Worm (Caenorhabditis elegans) whole organism, L4 larva: ENCODE measurements around the gene spp-21.

ENCODE experiments used
- D1046.2 ChIP-seq: fragments of 200-800 bp; sonication (Bioruptor generic); IDR thresholded peaks from 2 replicates; pipeline ENCODE4 v1.3.6; 2022; ENCODE audit warnings: missing genetic modification characterization, missing compliant biosample characterization
- F26F4.8 ChIP-seq: fragments of 200-800 bp; sonication (Bioruptor generic); conservative IDR thresholded peaks from 2 replicates; pipeline ENCODE4 v1.3.6; 2022; ENCODE audit warnings: missing genetic modification characterization, missing compliant biosample characterization
- F37D6.2 ChIP-seq: sonication (generic microtip); optimal IDR thresholded peaks from 2 replicates; lab custom pipeline; 2016; ENCODE audit warnings: mild to moderate bottlenecking, missing genetic modification characterization, missing compliant biosample characterization
- F49E8.2 ChIP-seq: sonication (generic microtip); optimal IDR thresholded peaks from 2 replicates; lab custom pipeline; 2016; ENCODE audit warnings: missing compliant biosample characterization, mild to moderate bottlenecking, missing genetic modification characterization, borderline replicate concordance
- R02D3.7 ChIP-seq: fragments of 150-350 bp; sonication (generic microtip); optimal IDR thresholded peaks from 3 replicates; lab custom pipeline; 2014; ENCODE audit warnings: missing biosample characterization, missing genetic modification characterization
- T26A8.4 ChIP-seq: fragments of 200-800 bp; sonication (Bioruptor generic); IDR thresholded peaks from 2 replicates; pipeline ENCODE4 v1.3.6; 2022; ENCODE audit warnings: missing genetic modification characterization, missing compliant biosample characterization
- arid-1 ChIP-seq: fragments of 200-800 bp; sonication (Bioruptor generic); conservative IDR thresholded peaks from 2 replicates; pipeline ENCODE4 v1.3.6; 2022; ENCODE audit warnings: missing genetic modification reagents, missing genetic modification characterization, missing compliant biosample characterization
- ceh-20 ChIP-seq: fragments of 200-800 bp; sonication (Bioruptor generic); IDR thresholded peaks from 2 replicates; pipeline ENCODE4 v1.3.6; 2022; ENCODE audit warnings: missing genetic modification reagents, missing genetic modification characterization, missing compliant biosample characterization
- ceh-28 ChIP-seq: fragments of 150-350 bp; optimal IDR thresholded peaks from 2 replicates; lab custom pipeline; 2014; ENCODE audit warnings: missing biosample characterization, missing genetic modification reagents, missing genetic modification characterization
- ceh-32 ChIP-seq: sonication (generic microtip); optimal IDR thresholded peaks from 2 replicates; lab custom pipeline; 2016; ENCODE audit warnings: mild to moderate bottlenecking, missing genetic modification characterization, missing compliant biosample characterization; ENCODE audit not compliant: poor library complexity
- ceh-62 ChIP-seq: sonication (generic microtip); optimal IDR thresholded peaks from 2 replicates; lab custom pipeline; 2017; ENCODE audit warnings: missing biosample characterization, missing genetic modification characterization
- daf-12 ChIP-seq: fragments of 150-350 bp; optimal IDR thresholded peaks from 2 replicates; lab custom pipeline; 2014; ENCODE audit warnings: missing biosample characterization, missing genetic modification reagents, missing genetic modification characterization
- daf-19 ChIP-seq: fragments of 200-800 bp; sonication (Bioruptor generic); conservative IDR thresholded peaks from 2 replicates; pipeline ENCODE4 v1.3.6; 2022; ENCODE audit warnings: missing genetic modification characterization, missing compliant biosample characterization
- daf-8 ChIP-seq: fragments of 200-800 bp; sonication (Bioruptor generic); IDR thresholded peaks from 2 replicates; pipeline ENCODE4 v1.3.6; 2022; ENCODE audit warnings: missing genetic modification characterization, missing compliant biosample characterization
- dve-1 ChIP-seq: sonication (generic microtip); optimal IDR thresholded peaks from 2 replicates; lab custom pipeline; 2017; ENCODE audit warnings: antibody characterized with exemption, mild to moderate bottlenecking, missing genetic modification characterization, missing compliant biosample characterization; ENCODE audit not compliant: insufficient read depth
- egl-43 ChIP-seq: fragments of 200-800 bp; sonication (Bioruptor generic); IDR thresholded peaks from 2 replicates; pipeline ENCODE4 v1.3.6; 2022; ENCODE audit warnings: missing genetic modification reagents, missing genetic modification characterization, missing compliant biosample characterization
- fkh-10 ChIP-seq: fragments of 150-350 bp; optimal IDR thresholded peaks from 2 replicates; lab custom pipeline; 2014; ENCODE audit warnings: missing biosample characterization, missing genetic modification reagents, missing genetic modification characterization
- fos-1 ChIP-seq: fragments of 150-350 bp; optimal IDR thresholded peaks from 2 replicates; lab custom pipeline; 2014; ENCODE audit warnings: missing biosample characterization, missing genetic modification characterization
- hif-1 ChIP-seq, 2 experiments: sonication (generic microtip); optimal IDR thresholded peaks; 2 replicates each; lab custom pipeline; 2016 to 2017; ENCODE audit warnings: missing compliant biosample characterization in 2 of 2, missing genetic modification characterization in 2 of 2, missing genetic modification reagents in 2 of 2, missing genotype in 2 of 2, mild to moderate bottlenecking in 1 of 2
- hlh-11 ChIP-seq: fragments of 200-800 bp; sonication (Bioruptor generic); optimal IDR thresholded peaks from 2 replicates; lab custom pipeline; 2018; ENCODE audit warnings: mild to moderate bottlenecking, missing genetic modification characterization, missing compliant biosample characterization
- hmg-1.1 ChIP-seq: fragments of 200-800 bp; sonication (Bioruptor generic); IDR thresholded peaks from 2 replicates; pipeline ENCODE4 v1.3.6; 2022; ENCODE audit warnings: missing genetic modification reagents, missing genetic modification characterization, missing compliant biosample characterization
- jun-1 ChIP-seq: fragments of 150-350 bp; optimal IDR thresholded peaks from 2 replicates; lab custom pipeline; 2014; ENCODE audit warnings: missing biosample characterization, missing genetic modification reagents, missing genetic modification characterization
- lin-1 ChIP-seq: fragments of 200-800 bp; sonication (Bioruptor generic); IDR thresholded peaks from 2 replicates; pipeline ENCODE4 v1.3.6; 2022; ENCODE audit warnings: missing genetic modification reagents, missing genetic modification characterization, missing compliant biosample characterization
- lin-29 ChIP-seq: fragments of 200-800 bp; sonication (Bioruptor generic); IDR thresholded peaks from 2 replicates; pipeline ENCODE4 v1.3.6; 2022; ENCODE audit warnings: missing genetic modification reagents, missing genetic modification characterization, missing compliant biosample characterization
- lin-39 ChIP-seq: fragments of 150-350 bp; optimal IDR thresholded peaks from 2 replicates; lab custom pipeline; 2014; ENCODE audit warnings: missing biosample characterization, missing genetic modification reagents, missing genetic modification characterization
- lsy-2 ChIP-seq, 2 experiments: fragments of 150-350 bp in 1 of 2; sonication (generic microtip) in 1 of 2; optimal IDR thresholded peaks; 2 replicates each; lab custom pipeline; 2014 to 2017; ENCODE audit warnings: missing biosample characterization in 2 of 2, missing genetic modification characterization in 2 of 2
- madf-5 ChIP-seq, 2 experiments: fragments of 200-800 bp; sonication (Bioruptor generic); IDR thresholded peaks; 2 replicates each; pipeline ENCODE4 v1.3.6; 2022; ENCODE audit warnings: missing compliant biosample characterization in 2 of 2, missing genetic modification characterization in 2 of 2
- madf-9 ChIP-seq: fragments of 200-800 bp; sonication (Bioruptor generic); conservative IDR thresholded peaks from 2 replicates; pipeline ENCODE4 v1.3.6; 2022; ENCODE audit warnings: missing genetic modification reagents, missing genetic modification characterization, missing compliant biosample characterization
- mdl-1 ChIP-seq, 2 experiments: fragments of 150-350 bp in 1 of 2; sonication (generic microtip) in 1 of 2; optimal IDR thresholded peaks; 2 replicates each; lab custom pipeline; 2014 to 2017; ENCODE audit warnings: missing biosample characterization in 2 of 2, missing genetic modification characterization in 2 of 2
- mdt-29 ChIP-seq: fragments of 200-800 bp; sonication (Bioruptor generic); IDR thresholded peaks from 2 replicates; pipeline ENCODE4 v1.3.6; 2022; ENCODE audit warnings: missing genetic modification reagents, missing genetic modification characterization, missing compliant biosample characterization
- mes-2 ChIP-seq: sonication (generic microtip); optimal IDR thresholded peaks from 2 replicates; lab custom pipeline; 2016; ENCODE audit warnings: missing genotype, mild to moderate bottlenecking, missing genetic modification characterization, missing compliant biosample characterization; ENCODE audit not compliant: poor library complexity, severe bottlenecking
- nhr-10 ChIP-seq: fragments of 150-350 bp; optimal IDR thresholded peaks from 2 replicates; lab custom pipeline; 2014; ENCODE audit warnings: missing biosample characterization, missing genetic modification characterization
- nhr-237 ChIP-seq: sonication (generic microtip); optimal IDR thresholded peaks from 2 replicates; lab custom pipeline; 2017; ENCODE audit warnings: missing biosample characterization, missing genetic modification characterization
- nhr-25 ChIP-seq: sonication (generic microtip); optimal IDR thresholded peaks from 2 replicates; lab custom pipeline; 2017; ENCODE audit warnings: missing genetic modification characterization, mild to moderate bottlenecking, missing compliant biosample characterization, antibody characterized with exemption, moderate library complexity, borderline replicate concordance; ENCODE audit not compliant: insufficient read depth
- nhr-28 ChIP-seq: fragments of 150-350 bp; optimal IDR thresholded peaks from 2 replicates; lab custom pipeline; 2014; ENCODE audit warnings: missing biosample characterization, missing genetic modification characterization
- nhr-42 ChIP-seq: fragments of 200-800 bp; sonication (Bioruptor generic); IDR thresholded peaks from 2 replicates; pipeline ENCODE4 v1.3.6; 2022; ENCODE audit warnings: missing genetic modification characterization, missing compliant biosample characterization
- nhr-48 ChIP-seq: sonication (generic microtip); optimal IDR thresholded peaks from 2 replicates; lab custom pipeline; 2016; ENCODE audit warnings: mild to moderate bottlenecking, missing genetic modification characterization, missing compliant biosample characterization
- pqm-1 ChIP-seq: sonication (generic microtip); optimal IDR thresholded peaks from 2 replicates; lab custom pipeline; 2017; ENCODE audit warnings: missing biosample characterization, missing genetic modification characterization
- rbr-2 ChIP-seq: sonication (generic microtip); optimal IDR thresholded peaks from 2 replicates; lab custom pipeline; 2016; ENCODE audit warnings: missing genotype, missing genetic modification characterization, missing compliant biosample characterization
- saeg-2 ChIP-seq: fragments of 200-800 bp; sonication (Bioruptor generic); IDR thresholded peaks from 2 replicates; pipeline ENCODE4 v1.3.6; 2022; ENCODE audit warnings: missing genetic modification reagents, missing genetic modification characterization, missing compliant biosample characterization
- skn-1 ChIP-seq: fragments of 150-350 bp; optimal IDR thresholded peaks from 2 replicates; lab custom pipeline; 2014; ENCODE audit warnings: missing biosample characterization, missing genetic modification characterization
- spr-1 ChIP-seq: sonication (generic microtip); optimal IDR thresholded peaks from 2 replicates; lab custom pipeline; 2016; ENCODE audit warnings: mild to moderate bottlenecking, missing genetic modification characterization, missing compliant biosample characterization
- spr-3 ChIP-seq: fragments of 200-800 bp; sonication (Bioruptor generic); optimal IDR thresholded peaks from 2 replicates; lab custom pipeline; 2018; ENCODE audit warnings: mild to moderate bottlenecking, missing genetic modification characterization, missing compliant biosample characterization
- unc-130 ChIP-seq: sonication (generic microtip); optimal IDR thresholded peaks from 2 replicates; lab custom pipeline; 2016; ENCODE audit warnings: missing genetic modification reagents, missing genetic modification characterization, missing compliant biosample characterization
- unc-39 ChIP-seq: sonication (generic microtip); optimal IDR thresholded peaks from 2 replicates; lab custom pipeline; 2017; ENCODE audit warnings: missing biosample characterization, missing genetic modification characterization
- zag-1 ChIP-seq: fragments of 150-350 bp; optimal IDR thresholded peaks from 2 replicates; lab custom pipeline; 2014; ENCODE audit warnings: missing biosample characterization, missing genetic modification characterization
- zfp-2 ChIP-seq: sonication (generic microtip); optimal IDR thresholded peaks from 2 replicates; lab custom pipeline; 2016; ENCODE audit warnings: mild to moderate bottlenecking, missing genetic modification characterization, missing compliant biosample characterization
- zfp-3 ChIP-seq: fragments of 200-800 bp; sonication (Bioruptor generic); conservative IDR thresholded peaks from 2 replicates; pipeline ENCODE4 v1.3.6; 2022; ENCODE audit warnings: missing genetic modification reagents, missing genetic modification characterization, missing compliant biosample characterization
- zip-11 ChIP-seq: fragments of 200-800 bp; sonication (Bioruptor generic); IDR thresholded peaks from 2 replicates; pipeline ENCODE4 v1.3.6; 2022; ENCODE audit warnings: missing genetic modification characterization, missing compliant biosample characterization
- zip-2 ChIP-seq: fragments of 150-350 bp; optimal IDR thresholded peaks from 2 replicates; lab custom pipeline; 2014; ENCODE audit warnings: missing biosample characterization, missing genetic modification characterization

Gene spp-21

DNA sequence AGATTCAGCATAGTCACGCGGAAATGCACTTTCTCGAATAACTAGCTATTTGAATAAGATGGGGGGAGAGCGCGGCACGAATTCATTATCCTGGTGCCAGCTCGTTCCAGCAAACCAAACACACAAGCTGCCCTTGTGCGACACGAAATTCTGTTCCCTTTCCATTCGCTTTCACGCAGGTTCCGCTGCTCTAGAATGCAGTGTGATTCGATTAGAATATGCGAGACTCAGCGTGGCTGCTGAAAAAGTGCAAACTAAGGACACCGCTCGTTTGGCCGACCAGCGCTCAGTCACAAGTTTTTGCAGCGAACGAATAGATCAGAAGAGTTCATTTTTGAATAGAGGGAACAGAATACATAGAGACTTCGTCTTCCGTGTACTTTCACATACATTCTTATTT is 7.8 kb upstream of the spp-21 start (continued):
- TF ChIP-seq F37D6.2 (tag; lab: Kevin White, UChicago) (no peak), nhr-42 (GFP tag; lab: Robert Waterston, UW) (0 out of 2 replicates have a peak, but pooled peaks have one; percentile 10), zag-1 (tag; lab: Kevin White, UChicago) (no peak), hmg-1.1 (peak; percentile 34; the same call in 1 of the 2 replicates), mdl-1 (tag; optimal IDR thresholded peaks at IDR 0.05; lab: Kevin White, UChicago) (peak in 1 of 2 experiments; percentile 46), nhr-25 (no peak)

DNA sequence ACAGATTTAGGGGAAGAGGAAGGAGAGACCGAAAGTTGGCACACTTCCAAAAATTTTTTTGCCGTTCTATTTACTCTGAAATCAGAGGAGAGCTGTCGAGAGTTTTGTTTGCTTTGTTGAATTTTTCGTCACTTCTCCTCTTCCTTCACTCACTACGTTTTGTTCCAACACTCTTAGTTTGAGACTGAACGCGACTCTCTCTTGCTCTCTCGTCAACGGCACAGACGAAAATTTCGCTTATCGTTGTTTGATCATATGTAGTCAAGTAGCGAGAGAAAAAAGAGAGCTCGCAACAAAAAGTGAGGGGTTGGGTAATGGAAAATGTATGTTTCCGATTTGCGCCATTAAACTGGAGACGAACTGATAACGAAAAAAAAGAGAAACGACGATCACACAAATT is 7.3 kb upstream of the spp-21 start:
- peak; percentile 26 for TF ChIP-seq nhr-10 (tag; lab: Kevin White, UChicago)
- TF ChIP-seq fos-1 (tag; lab: Kevin White, UChicago): no peak
- TF ChIP-seq lin-39 (tag; lab: Kevin White, UChicago): no peak
- TF ChIP-seq zfp-3 (GFP tag; lab: Robert Waterston, UW): no peak
- TF ChIP-seq zfp-2: no peak
- TF ChIP-seq madf-5 (GFP tag; IDR thresholded peaks at IDR 0.05; lab: Robert Waterston, UW): no peak
- peak; percentile 82 for TF ChIP-seq pqm-1 (tag; lab: Kevin White, UChicago)
- TF ChIP-seq unc-39 (tag; lab: Kevin White, UChicago): no peak
- TF ChIP-seq hlh-11 (tag; lab: Kevin White, UChicago): peak; percentile 88
- peak; percentile 42 for TF ChIP-seq nhr-48 (tag; lab: Kevin White, UChicago)
- TF ChIP-seq mes-2 (tag; lab: Kevin White, UChicago): peak; percentile 32
- TF ChIP-seq fkh-10: no peak
- TF ChIP-seq spr-1 (tag; lab: Kevin White, UChicago): no peak
- no peak for TF ChIP-seq rbr-2 (tag; lab: Kevin White, UChicago)
- no peak for TF ChIP-seq jun-1 (tag; lab: Kevin White, UChicago)
- TF ChIP-seq nhr-237: no peak
- no peak for TF ChIP-seq saeg-2 (GFP tag; lab: Robert Waterston, UW)
- no peak for TF ChIP-seq daf-19 (GFP tag; lab: Robert Waterston, UW)
- TF ChIP-seq hif-1 (tag; optimal IDR thresholded peaks at IDR 0.05; lab: Kevin White, UChicago): no peak
- TF ChIP-seq unc-130 (GFP tag; lab: Kevin White, UChicago): no peak
- no peak for TF ChIP-seq mdt-29 (GFP tag; lab: Robert Waterston, UW)
- peak in 1 of 2 experiments; percentile 29 for TF ChIP-seq lsy-2 (tag; optimal IDR thresholded peaks at IDR 0.05; lab: Kevin White, UChicago)
- TF ChIP-seq ceh-62 (tag; lab: Kevin White, UChicago): no peak
- TF ChIP-seq daf-8 (GFP tag; lab: Robert Waterston, UW): no peak
- no peak for TF ChIP-seq D1046.2 (GFP tag; lab: Robert Waterston, UW)
- peak; percentile 91 for TF ChIP-seq nhr-28
- no peak for TF ChIP-seq F49E8.2
- TF ChIP-seq madf-9 (GFP tag; lab: Robert Waterston, UW): no peak
- no peak for TF ChIP-seq lin-1 (GFP tag; lab: Robert Waterston, UW)
- TF ChIP-seq ceh-20 (GFP tag; lab: Robert Waterston, UW): no peak
- no peak for TF ChIP-seq nhr-42 (GFP tag; lab: Robert Waterston, UW)
- TF ChIP-seq F26F4.8 (GFP tag; lab: Robert Waterston, UW): no peak
- TF ChIP-seq skn-1 (tag; lab: Kevin White, UChicago): no peak
- TF ChIP-seq ceh-32: no peak
- TF ChIP-seq zip-2 (tag; lab: Kevin White, UChicago): no peak
- peak; percentile 41; the same call in 1 of the 2 replicates for TF ChIP-seq egl-43 (GFP tag; lab: Robert Waterston, UW)
- no peak for TF ChIP-seq lin-29
- no peak for TF ChIP-seq ceh-28 (tag; lab: Kevin White, UChicago)
- no peak for TF ChIP-seq daf-12 (tag; lab: Kevin White, UChicago)
- TF ChIP-seq spr-3 (GFP tag; lab: Kevin White, UChicago): no peak
- TF ChIP-seq R02D3.7 (tag; lab: Kevin White, UChicago): no peak
- TF ChIP-seq T26A8.4 (GFP tag; lab: Robert Waterston, UW): no peak
- TF ChIP-seq zip-11 (GFP tag; lab: Robert Waterston, UW): no peak
- TF ChIP-seq mdl-1 (tag; optimal IDR thresholded peaks at IDR 0.05; lab: Kevin White, UChicago): peak in 1 of 2 experiments; percentile 54
- TF ChIP-seq arid-1: no peak
- TF ChIP-seq dve-1: peak; percentile 79
